Worm (Caenorhabditis elegans): ENCODE data around the gene herd-1.

DNA sequence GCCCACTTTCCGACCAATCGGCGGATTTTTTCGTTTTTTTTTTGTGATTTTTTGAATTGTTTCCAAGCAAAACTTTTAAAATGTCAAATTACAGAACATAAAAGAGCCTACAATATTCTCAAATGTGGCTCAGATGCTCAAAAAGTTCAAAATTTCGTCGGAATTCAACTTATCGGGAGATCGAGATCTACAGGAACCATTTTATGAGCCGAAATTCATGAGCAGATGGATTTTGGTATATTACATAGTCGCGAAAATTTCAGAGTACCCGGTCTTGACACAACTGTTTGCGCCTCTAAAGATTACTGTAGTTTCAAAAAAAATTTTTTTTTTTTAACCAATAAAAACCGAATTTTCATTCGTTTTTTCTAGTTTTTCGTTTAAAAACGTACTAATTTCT, 37.4 kb upstream of the herd-1 start:
- TF ChIP-seq unc-39 (tag; optimal IDR thresholded peaks at IDR 0.05): no peak
- TF ChIP-seq pha-4 (tag; optimal IDR thresholded peaks at IDR 0.05): no peak
- TF ChIP-seq snpc-4 (tag; optimal IDR thresholded peaks at IDR 0.05): no peak

All from whole organism, mixed stage, embryonic.